Worm (Caenorhabditis elegans) whole organism, mixed stage, embryonic: ENCODE measurements around the gene EGAP2.2.

ENCODE experiments used
- M03D4.4 ChIP-seq: sonication (generic microtip); optimal IDR thresholded peaks from 2 replicates; lab custom pipeline; 2017; ENCODE audit warnings: mild to moderate bottlenecking, missing genetic modification characterization, missing compliant biosample characterization
- blmp-1 ChIP-seq: fragments of 150-350 bp; optimal IDR thresholded peaks from 2 replicates; lab custom pipeline; 2014; ENCODE audit warnings: missing biosample characterization, missing genetic modification characterization
- mep-1 ChIP-seq: fragments of 150-350 bp; optimal IDR thresholded peaks from 2 replicates; lab custom pipeline; 2017; ENCODE audit warnings: missing biosample characterization, missing genetic modification reagents, missing genetic modification characterization, inconsistent platforms
- mls-2 ChIP-seq: sonication (generic microtip); optimal IDR thresholded peaks from 2 replicates; lab custom pipeline; 2016; ENCODE audit warnings: mild to moderate bottlenecking, missing genetic modification characterization, moderate library complexity, missing compliant biosample characterization
- nhr-237 ChIP-seq: fragments of 150-350 bp; optimal IDR thresholded peaks from 2 replicates; lab custom pipeline; 2014; ENCODE audit warnings: missing biosample characterization, missing genetic modification characterization
- pha-4 ChIP-seq: fragments of 150-350 bp; optimal IDR thresholded peaks from 2 replicates; lab custom pipeline; 2018; ENCODE audit warnings: missing biosample characterization, missing genetic modification reagents, missing genetic modification characterization
- unc-120 ChIP-seq: sonication (generic microtip); optimal IDR thresholded peaks from 2 replicates; lab custom pipeline; 2017; ENCODE audit warnings: missing genetic modification characterization, missing compliant biosample characterization; ENCODE audit not compliant: poor library complexity, severe bottlenecking
- unc-62 ChIP-seq: fragments of 150-350 bp; optimal IDR thresholded peaks from 2 replicates; lab custom pipeline; 2014; ENCODE audit warnings: missing biosample characterization, missing genetic modification reagents, missing genetic modification characterization
- ztf-11 ChIP-seq: fragments of 150-350 bp; optimal IDR thresholded peaks from 2 replicates; lab custom pipeline; 2014; ENCODE audit warnings: missing biosample characterization, missing genetic modification characterization

DNA sequence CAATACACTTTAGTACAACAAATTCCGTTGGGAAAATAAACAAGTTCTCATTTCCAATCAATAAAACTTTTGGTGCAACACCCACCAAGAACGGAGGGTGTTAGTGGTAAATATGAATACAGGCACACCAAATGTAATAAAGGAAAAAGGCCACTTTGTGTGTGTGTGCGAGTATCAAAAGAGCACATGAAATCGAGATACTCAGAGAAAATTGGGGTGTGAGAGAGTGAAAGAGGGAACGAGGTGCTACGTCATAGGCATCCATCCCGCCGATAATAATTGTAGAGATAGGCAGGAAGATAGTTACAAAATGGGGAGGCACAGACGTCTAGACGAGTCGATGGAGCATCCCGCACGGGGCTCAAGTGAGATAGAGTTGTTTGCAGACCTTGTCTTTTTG is 1.9 kb upstream of the EGAP2.2 start:
- TF ChIP-seq mls-2 (tag; lab: Kevin White, UChicago): peak; percentile 37
- no peak for TF ChIP-seq mep-1 (tag; lab: Kevin White, UChicago)
- TF ChIP-seq M03D4.4 (tag; lab: Kevin White, UChicago): no peak
- peak; percentile 37 for TF ChIP-seq unc-62 (GFP tag; lab: Kevin White, UChicago)
- peak; percentile 52 for TF ChIP-seq pha-4
- TF ChIP-seq unc-120 (tag; lab: Kevin White, UChicago): peak; percentile 33
- no peak for TF ChIP-seq nhr-237 (tag; lab: Kevin White, UChicago)
- no peak for TF ChIP-seq blmp-1 (tag; lab: Kevin White, UChicago)
- TF ChIP-seq ztf-11 (tag; lab: Kevin White, UChicago): no peak
